Fruit fly (Drosophila melanogaster) whole organism, pupa: ENCODE data around the gene CG14332.
A peak's percentile ranks its signal among the peaks of the same experiment; 100 is the strongest.

Experiments used
- CG10348 ChIP-seq: fragments of 200-800 bp; sonication (Bioruptor generic); IDR thresholded peaks from 2 replicates; pipeline ENCODE4 v1.3.6; 2022; ENCODE audit warnings: missing biosample characterization, missing genetic modification characterization
- CG12605 ChIP-seq: fragments of 200-800 bp; sonication (Bioruptor generic); IDR thresholded peaks from 2 replicates; pipeline ENCODE4 v1.3.6; 2022; ENCODE audit warnings: missing biosample characterization, missing genetic modification characterization
- CG13204 ChIP-seq: fragments of 200-800 bp; sonication (Bioruptor generic); optimal IDR thresholded peaks from 2 replicates; lab custom pipeline; 2018; ENCODE audit warnings: missing biosample characterization, mild to moderate bottlenecking, missing genetic modification characterization, moderate library complexity
- CG14655 ChIP-seq: fragments of 200-800 bp; sonication (Bioruptor generic); optimal IDR thresholded peaks from 3 replicates; lab custom pipeline; 2017; ENCODE audit warnings: mild to moderate bottlenecking, missing biosample characterization, missing genetic modification reagents, missing genetic modification characterization
- CG15710 ChIP-seq: fragments of 200-800 bp; sonication (Bioruptor generic); optimal IDR thresholded peaks from 2 replicates; lab custom pipeline; 2018; ENCODE audit warnings: missing biosample characterization, mild to moderate bottlenecking, missing genetic modification characterization, moderate library complexity
- CG17806 ChIP-seq: fragments of 200-800 bp; sonication (Bioruptor generic); optimal IDR thresholded peaks from 2 replicates; lab custom pipeline; 2018; ENCODE audit warnings: missing biosample characterization, mild to moderate bottlenecking, missing genetic modification characterization, moderate library complexity
- CG32121 ChIP-seq: fragments of 200-800 bp; sonication (Bioruptor generic); IDR thresholded peaks from 2 replicates; pipeline ENCODE4 v1.3.6; 2022; ENCODE audit warnings: missing biosample characterization, missing genetic modification characterization
- CG34367 ChIP-seq: fragments of 200-800 bp; sonication (Bioruptor generic); optimal IDR thresholded peaks from 2 replicates; lab custom pipeline; 2018; ENCODE audit warnings: missing biosample characterization, mild to moderate bottlenecking, missing genetic modification characterization
- CG4496 ChIP-seq: fragments of 200-800 bp; sonication (Bioruptor generic); IDR thresholded peaks from 3 replicates; pipeline ENCODE4 v1.3.6; 2022; ENCODE audit warnings: missing biosample characterization, missing genetic modification characterization
- CG8159 ChIP-seq: fragments of 200-800 bp; sonication (Bioruptor generic); optimal IDR thresholded peaks from 3 replicates; lab custom pipeline; 2018; ENCODE audit warnings: missing biosample characterization, mild to moderate bottlenecking, missing genetic modification characterization, moderate library complexity
- CG8301 ChIP-seq: fragments of 200-800 bp; sonication (Bioruptor generic); optimal IDR thresholded peaks from 2 replicates; lab custom pipeline; 2018; ENCODE audit warnings: missing biosample characterization, mild to moderate bottlenecking, missing genetic modification characterization
- CG9948 ChIP-seq: fragments of 200-800 bp; sonication (Bioruptor generic); optimal IDR thresholded peaks from 2 replicates; lab custom pipeline; 2018; ENCODE audit warnings: missing biosample characterization, mild to moderate bottlenecking, missing genetic modification characterization, moderate library complexity
- D1 ChIP-seq: fragments of 200-800 bp; sonication (Bioruptor generic); optimal IDR thresholded peaks from 2 replicates; lab custom pipeline; 2018; ENCODE audit warnings: missing biosample characterization, mild to moderate bottlenecking, missing genetic modification characterization, moderate library complexity
- EcR ChIP-seq: fragments of 200-800 bp; sonication (Bioruptor generic); optimal IDR thresholded peaks from 3 replicates; lab custom pipeline; 2019; ENCODE audit warnings: missing biosample characterization, missing genetic modification characterization, mild to moderate bottlenecking, moderate library complexity, missing genetic modification reagents
- Ets98B ChIP-seq: fragments of 200-800 bp; sonication (Bioruptor generic); IDR thresholded peaks from 2 replicates; pipeline ENCODE4 v1.3.6; 2022; ENCODE audit warnings: missing biosample characterization, missing genetic modification characterization
- Pif1A ChIP-seq: fragments of 200-800 bp; sonication (Bioruptor generic); optimal IDR thresholded peaks from 3 replicates; lab custom pipeline; 2016; ENCODE audit warnings: missing biosample characterization, missing genetic modification characterization
- Pif1B ChIP-seq: fragments of 200-800 bp; sonication (Bioruptor generic); optimal IDR thresholded peaks from 3 replicates; lab custom pipeline; 2016; ENCODE audit warnings: missing biosample characterization, missing genetic modification characterization
- Snoo ChIP-seq: fragments of 200-800 bp; sonication (Bioruptor generic); optimal IDR thresholded peaks from 3 replicates; lab custom pipeline; 2017; ENCODE audit warnings: missing biosample characterization, mild to moderate bottlenecking, missing genetic modification characterization, inconsistent platforms
- fd96Ca ChIP-seq: fragments of 200-800 bp; sonication (Bioruptor generic); IDR thresholded peaks from 3 replicates; pipeline ENCODE4 v1.3.6; 2022; ENCODE audit warnings: missing biosample characterization, missing genetic modification characterization
- gl ChIP-seq: fragments of 200-800 bp; sonication (Bioruptor generic); optimal IDR thresholded peaks from 2 replicates; lab custom pipeline; 2018; ENCODE audit warnings: missing biosample characterization, mild to moderate bottlenecking, missing genetic modification characterization
- rn ChIP-seq: fragments of 200-800 bp; sonication (Bioruptor generic); IDR thresholded peaks from 2 replicates; pipeline ENCODE4 v1.3.6; 2022; ENCODE audit warnings: missing biosample characterization, missing genetic modification characterization

CG14332 gene

dm6 chr3R:17403188-17403587 lies 18.8 kb downstream of the CG14332 start, which contains the start of gene CG34279:
TSS of gene CG34279 (minus strand) at chr3R:17403288.
- TF ChIP-seq Pif1A (GFP tag; lab: Kevin White, UChicago) (no peak), CG13204 (GFP tag; lab: Kevin White, UChicago) (no peak), CG9948 (tag; lab: Kevin White, UChicago) (no peak), D1 (no peak), CG10348 (GFP tag; lab: Robert Waterston, UW) (no peak), CG17806 (tag; lab: Kevin White, UChicago) (no peak), gl (tag; lab: Kevin White, UChicago) (no peak), CG34367 (no peak), CG8301 (tag; lab: Kevin White, UChicago) (no peak), CG8159 (tag; lab: Kevin White, UChicago) (no peak)
- TF ChIP-seq, all 21 proteins: peak for 0

DNA sequence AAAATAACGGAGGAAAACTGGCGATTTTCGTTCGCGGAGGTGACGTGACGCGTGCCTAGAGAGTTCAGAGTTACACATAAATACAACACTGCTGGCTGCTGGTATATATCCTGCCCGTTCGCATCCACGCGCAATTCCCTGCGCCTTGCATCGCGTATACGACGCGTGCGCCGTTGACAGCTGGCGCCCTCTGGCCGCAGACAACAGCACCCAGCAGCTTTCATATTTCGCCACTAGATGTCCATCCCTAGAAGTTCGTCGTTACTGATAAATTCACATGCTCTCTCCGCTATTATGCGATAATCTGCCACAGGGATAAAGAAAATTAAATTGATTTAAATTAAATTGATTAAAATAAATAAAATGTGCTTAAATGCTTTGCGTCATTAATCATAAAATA lies 19.6 kb downstream of the CG14332 start, which contains the start of gene Sur-8:
Gene Sur-8 (minus strand): TSS at position 82 of the 400 bp plus-strand sequence.
- peak; percentile 25 for TF ChIP-seq CG14655 (GFP tag; lab: Kevin White, UChicago)
- no peak for TF ChIP-seq CG12605 (GFP tag; lab: Robert Waterston, UW)
- TF ChIP-seq CG10348 (GFP tag; lab: Robert Waterston, UW) = no peak
- no peak for TF ChIP-seq CG13204 (GFP tag; lab: Kevin White, UChicago)
- no peak for TF ChIP-seq CG34367
- no peak for TF ChIP-seq CG8301 (tag; lab: Kevin White, UChicago)
- no peak for TF ChIP-seq Snoo (tag; lab: Kevin White, UChicago)
- TF ChIP-seq CG17806 (tag; lab: Kevin White, UChicago) = no peak
- TF ChIP-seq CG8159 (tag; lab: Kevin White, UChicago) = no peak
- no peak for TF ChIP-seq CG9948 (tag; lab: Kevin White, UChicago)
- TF ChIP-seq Pif1A (GFP tag; lab: Kevin White, UChicago) = peak; percentile 7
- TF ChIP-seq gl (tag; lab: Kevin White, UChicago) = no peak
- TF ChIP-seq CG32121 (GFP tag; lab: Robert Waterston, UW) = no peak; the same call in 1 of the 2 replicates
- TF ChIP-seq Ets98B (GFP tag; lab: Robert Waterston, UW) = peak; percentile 41
- peak; percentile 42; the same call in 2 of the 3 replicates for TF ChIP-seq fd96Ca
- TF ChIP-seq CG4496 (GFP tag; lab: Robert Waterston, UW) = peak; percentile 79
- no peak for TF ChIP-seq Pif1B
- no peak for TF ChIP-seq EcR (GFP tag; lab: Kevin White, UChicago)
- no peak for TF ChIP-seq D1
- TF ChIP-seq CG15710 = no peak
- peak; percentile 40; the same call in 1 of the 2 replicates for TF ChIP-seq rn (GFP tag; lab: Robert Waterston, UW)

dm6 chr3R:17401289-17401752 lies 20.7 kb downstream of the CG14332 start:
- no peak for TF ChIP-seq CG8159 (tag; lab: Kevin White, UChicago)
- no peak for TF ChIP-seq CG12605 (GFP tag; lab: Robert Waterston, UW)
- peak; percentile 7 for TF ChIP-seq Snoo (tag; lab: Kevin White, UChicago)
- TF ChIP-seq CG9948 (tag; lab: Kevin White, UChicago) = no peak
- peak; percentile 57; the same call in 1 of the 3 replicates for TF ChIP-seq CG4496 (GFP tag; lab: Robert Waterston, UW)
- TF ChIP-seq CG14655 (GFP tag; lab: Kevin White, UChicago) = no peak
- TF ChIP-seq EcR (GFP tag; lab: Kevin White, UChicago) = no peak
- peak; percentile 8 for TF ChIP-seq D1
- no peak for TF ChIP-seq CG17806 (tag; lab: Kevin White, UChicago)
- no peak for TF ChIP-seq CG34367
- no peak for TF ChIP-seq CG15710
- no peak for TF ChIP-seq CG13204 (GFP tag; lab: Kevin White, UChicago)
- no peak for TF ChIP-seq rn (GFP tag; lab: Robert Waterston, UW)
- TF ChIP-seq Pif1A (GFP tag; lab: Kevin White, UChicago) = no peak
- TF ChIP-seq Pif1B = no peak
- no peak for TF ChIP-seq gl (tag; lab: Kevin White, UChicago)
- no peak for TF ChIP-seq CG8301 (tag; lab: Kevin White, UChicago)
- peak; percentile 37; the same call in 1 of the 2 replicates for TF ChIP-seq Ets98B (GFP tag; lab: Robert Waterston, UW)
- peak; percentile 31; the same call in 1 of the 2 replicates for TF ChIP-seq CG32121 (GFP tag; lab: Robert Waterston, UW)
- no peak for TF ChIP-seq fd96Ca
- TF ChIP-seq CG10348 (GFP tag; lab: Robert Waterston, UW) = no peak

DNA sequence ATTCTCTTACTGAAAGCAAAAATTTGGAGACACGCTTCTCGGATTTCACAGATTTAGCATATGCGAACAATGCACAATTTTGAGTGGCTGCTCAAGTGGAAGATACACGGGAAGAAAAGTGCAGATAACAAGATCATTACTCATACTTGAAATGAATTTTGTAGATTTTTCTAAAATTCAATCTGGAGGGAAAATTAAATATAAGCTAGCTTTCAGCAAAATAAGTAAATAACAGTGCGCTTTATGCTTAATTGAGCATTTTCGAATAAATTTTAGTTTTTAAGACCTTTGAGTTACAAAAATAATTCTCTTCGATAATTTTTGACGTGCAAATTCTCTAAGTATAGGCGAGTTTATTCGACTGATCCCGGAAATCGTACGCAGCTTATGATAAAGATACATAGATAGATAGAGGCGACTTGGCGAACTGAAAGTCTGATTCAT lies 21.3 kb downstream of the CG14332 start:
- TF ChIP-seq Pif1A (GFP tag; lab: Kevin White, UChicago) (peak; percentile 83), CG14655 (GFP tag; lab: Kevin White, UChicago) (peak; percentile 83), CG4496 (GFP tag; lab: Robert Waterston, UW) (peak; percentile 66; the same call in 1 of the 3 replicates), CG32121 (GFP tag; lab: Robert Waterston, UW) (peak; percentile 59), CG34367 (peak; percentile 27), CG9948 (tag; lab: Kevin White, UChicago) (peak; percentile 69), gl (tag; lab: Kevin White, UChicago) (peak; percentile 44), Snoo (tag; lab: Kevin White, UChicago) (no peak), fd96Ca (no peak), D1 (peak; percentile 17), CG8301 (tag; lab: Kevin White, UChicago) (peak; percentile 84), CG10348 (GFP tag; lab: Robert Waterston, UW) (no peak), EcR (GFP tag; lab: Kevin White, UChicago) (no peak), CG12605 (GFP tag; lab: Robert Waterston, UW) (peak; percentile 58), CG15710 (peak; percentile 48), CG17806 (tag; lab: Kevin White, UChicago) (peak; percentile 75), CG8159 (tag; lab: Kevin White, UChicago) (peak; percentile 78), rn (GFP tag; lab: Robert Waterston, UW) (no peak), Pif1B (peak; percentile 50), CG13204 (GFP tag; lab: Kevin White, UChicago) (no peak), Ets98B (GFP tag; lab: Robert Waterston, UW) (peak; percentile 36; the same call in 1 of the 2 replicates)

DNA sequence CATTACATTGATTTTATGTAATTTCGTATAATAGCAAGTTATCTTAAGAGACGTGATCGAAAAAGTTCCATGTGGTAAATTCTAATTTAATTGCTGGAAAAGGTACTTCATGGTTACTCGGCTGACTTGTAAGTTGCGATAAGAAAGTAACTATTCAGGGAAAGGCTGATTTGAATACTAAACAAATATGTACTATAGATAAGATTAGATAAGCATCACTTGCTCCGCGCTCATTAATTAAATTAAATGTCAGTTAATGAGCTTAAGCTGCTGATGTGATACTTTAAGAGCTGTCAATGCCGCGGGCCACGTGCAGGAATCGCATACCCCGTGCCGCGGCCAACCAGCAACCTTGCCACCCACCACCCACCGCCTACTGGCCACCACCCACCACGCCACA lies 21.9 kb downstream of the CG14332 start:
- TF ChIP-seq CG17806 (tag; lab: Kevin White, UChicago) = no peak
- TF ChIP-seq Pif1A (GFP tag; lab: Kevin White, UChicago) = no peak
- no peak for TF ChIP-seq CG34367
- TF ChIP-seq CG14655 (GFP tag; lab: Kevin White, UChicago) = no peak
